Worm (Caenorhabditis elegans): ENCODE results near the gene afmd-1.
"Not testable (repeated sequence)": the region's sequence is repeated elsewhere in the genome, so short reads cannot be mapped to it uniquely, and the experiment has no call there.

afmd-1 gene

ce11 chrIV:7254690-7255089 lies 10.7 kb downstream of the afmd-1 start, which contains the start of gene C06E4.5:
C06E4.5 (plus strand) TSS chrIV:7254990.
- TF ChIP-seq tlp-1 (tag; optimal IDR thresholded peaks at IDR 0.05); unc-86 (tag; optimal IDR thresholded peaks at IDR 0.05); unc-98 (GFP tag; IDR thresholded peaks at IDR 0.05): not testable (repeated sequence)

- peak; percentile 32 for TF ChIP-seq snu-23 (GFP tag; optimal IDR thresholded peaks at IDR 0.05)
- TF ChIP-seq nhr-47 (tag; optimal IDR thresholded peaks at IDR 0.05) = peak; percentile 11
- no peak for TF ChIP-seq nhr-84 (tag; optimal IDR thresholded peaks at IDR 0.05)
- peak; percentile 70 for TF ChIP-seq nhr-85 (tag)
- no peak for TF ChIP-seq unc-86 (tag; optimal IDR thresholded peaks at IDR 0.05)
- no peak for TF ChIP-seq sptf-1 (tag; optimal IDR thresholded peaks at IDR 0.05)
- peak; percentile 28 for TF ChIP-seq nhr-20 (tag; optimal IDR thresholded peaks at IDR 0.05)
- no peak for TF ChIP-seq ces-1 (GFP tag; optimal IDR thresholded peaks at IDR 0.05)
- no peak for TF ChIP-seq dpl-1 (GFP tag; optimal IDR thresholded peaks at IDR 0.05)
- peak; percentile 52 for TF ChIP-seq dsc-1 (tag; optimal IDR thresholded peaks at IDR 0.05)
- TF ChIP-seq lin-14 (GFP tag; optimal IDR thresholded peaks at IDR 0.05) = peak; percentile 77
- peak; percentile 37 for TF ChIP-seq blmp-1 (tag; optimal IDR thresholded peaks at IDR 0.05)
- peak; percentile 50 for TF ChIP-seq nhr-71 (tag; optimal IDR thresholded peaks at IDR 0.05)
- TF ChIP-seq pqm-1 (tag; optimal IDR thresholded peaks at IDR 0.05) = no peak
- peak; percentile 43 for TF ChIP-seq fkh-8 (tag; optimal IDR thresholded peaks at IDR 0.05)
- peak; percentile 28 to 40 for TF ChIP-seq efl-1 (optimal IDR thresholded peaks at IDR 0.05)
- peak in 1 of 2 experiments; percentile 12 for TF ChIP-seq efl-1 (GFP tag; optimal IDR thresholded peaks at IDR 0.05 in 1 of 2)
- peak; percentile 10 for TF ChIP-seq elt-2 (tag; optimal IDR thresholded peaks at IDR 0.05)
- no peak for TF ChIP-seq mef-2 (tag; optimal IDR thresholded peaks at IDR 0.05)
- TF ChIP-seq ceh-82 (tag; optimal IDR thresholded peaks at IDR 0.05) = peak in 1 of 3 experiments; percentile 10
- no peak for TF ChIP-seq elt-3 (tag; optimal IDR thresholded peaks at IDR 0.05)
- peak in 1 of 2 experiments; percentile 34 for TF ChIP-seq lin-35 (GFP tag; optimal IDR thresholded peaks at IDR 0.05)
- TF ChIP-seq rnt-1 (tag; optimal IDR thresholded peaks at IDR 0.05) = peak; percentile 19
- TF ChIP-seq nhr-19 (GFP tag; conservative IDR thresholded peaks at IDR 0.05) = peak; percentile 30
- TF ChIP-seq nhr-237 (tag; optimal IDR thresholded peaks at IDR 0.05) = peak; percentile 18
- TF ChIP-seq nhr-76 (tag; optimal IDR thresholded peaks at IDR 0.05) = no peak
- no peak for TF ChIP-seq ceh-90 (tag; optimal IDR thresholded peaks at IDR 0.05)
These were observed 14.2 kb downstream of the afmd-1 start, which contains the start of gene C06E4.6 for ce11 chrIV:7258253-7258652. C06E4.6 (minus strand) TSS chrIV:7258303.

DNA sequence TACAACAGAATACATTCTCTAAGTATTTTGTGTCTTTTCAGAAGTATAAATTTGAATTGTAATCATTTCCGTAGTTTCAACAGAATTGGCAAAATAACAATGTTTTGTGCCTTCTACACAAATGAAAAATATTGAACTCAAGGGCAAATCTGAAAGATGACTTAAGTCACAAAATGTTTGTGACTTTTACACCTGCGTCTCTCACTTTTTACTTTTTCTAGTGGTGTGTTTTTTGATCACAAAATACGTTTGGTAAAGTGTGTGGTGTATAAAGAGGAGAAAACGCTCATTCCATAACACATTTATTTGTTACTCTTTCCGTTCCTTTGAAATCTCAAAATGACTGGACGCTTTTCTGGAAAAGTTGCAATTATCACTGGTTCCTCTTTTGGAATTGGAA lies 16.6 kb downstream of the afmd-1 start, which contains the start of gene C06E4.3:
Gene C06E4.3, plus strand, starts transcription at position 289 of the 400 bp plus-strand sequence.
- TF ChIP-seq mep-1 (tag; optimal IDR thresholded peaks at IDR 0.05) (peak; percentile 25), fkh-8 (tag; optimal IDR thresholded peaks at IDR 0.05) (peak; percentile 30), skn-1 (tag; optimal IDR thresholded peaks at IDR 0.05) (peak; percentile 13), sox-4 (tag; optimal IDR thresholded peaks at IDR 0.05) (no peak), lin-14 (GFP tag; optimal IDR thresholded peaks at IDR 0.05) (peak; percentile 73), pax-3 (tag; optimal IDR thresholded peaks at IDR 0.05) (no peak), snu-23 (GFP tag; optimal IDR thresholded peaks at IDR 0.05) (peak; percentile 22), nhr-71 (tag; optimal IDR thresholded peaks at IDR 0.05) (peak; percentile 15), unc-130 (tag; optimal IDR thresholded peaks at IDR 0.05) (no peak), irx-1 (tag; optimal IDR thresholded peaks at IDR 0.05) (no peak)

DNA sequence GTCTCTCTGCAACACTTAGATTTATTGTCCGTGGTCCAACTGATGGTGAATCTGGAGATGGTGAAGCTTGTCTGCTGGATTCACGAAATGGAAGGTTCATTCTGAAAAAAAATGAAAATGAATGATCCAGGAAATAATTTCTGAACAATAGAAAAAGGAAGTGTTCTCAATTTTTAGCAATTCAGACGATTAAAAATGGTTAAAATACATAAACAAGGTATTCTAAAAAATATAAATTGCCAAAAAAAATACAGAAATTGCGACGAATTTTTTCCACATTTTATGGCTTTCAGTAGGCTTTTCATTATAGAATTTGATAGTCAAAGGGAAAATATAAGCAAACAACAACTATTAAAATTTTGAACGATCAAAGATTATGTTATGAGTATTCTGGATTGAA lies 19.1 kb downstream of the afmd-1 start, which contains the start of gene glb-2:
Gene glb-2, minus strand, starts transcription at position 101 of the 400 bp plus-strand sequence.
- TF ChIP-seq nhr-28 (tag; optimal IDR thresholded peaks at IDR 0.05) = no peak
- TF ChIP-seq ceh-90 (tag; optimal IDR thresholded peaks at IDR 0.05) = no peak
- no peak for TF ChIP-seq mdl-1 (tag; optimal IDR thresholded peaks at IDR 0.05)
